Fruit fly (Drosophila melanogaster): Measurements from ENCODE around the gene Eig71Eb.

Gene Eig71Eb

dm6 chr3L:15616490-15616889 lies 33.2 kb upstream of the Eig71Eb start (continued):
- TF ChIP-seq CG2712 (tag; optimal IDR thresholded peaks at IDR 0.05), result peak; percentile 25
- no peak for TF ChIP-seq tna (GFP tag; IDR thresholded peaks at IDR 0.05; ENCODE audit: partially characterized antibody)
- peak; percentile 52 for TF ChIP-seq CG7556 (GFP tag; optimal IDR thresholded peaks at IDR 0.05)
- no peak for TF ChIP-seq sens (GFP tag)
- TF ChIP-seq CG10209 (GFP tag; optimal IDR thresholded peaks at IDR 0.05), result no peak
- TF ChIP-seq CG12659 (GFP tag; optimal IDR thresholded peaks at IDR 0.05), result peak; percentile 17
- TF ChIP-seq fd3F (GFP tag; optimal IDR thresholded peaks at IDR 0.05), result no peak
- no peak for TF ChIP-seq CG4820 (GFP tag; optimal IDR thresholded peaks at IDR 0.05)
- TF ChIP-seq CG43689 (GFP tag; IDR thresholded peaks at IDR 0.05), result no peak
- TF ChIP-seq CG2678 (tag; optimal IDR thresholded peaks at IDR 0.05), result peak; percentile 73
- TF ChIP-seq lola (GFP tag; optimal IDR thresholded peaks at IDR 0.05), result no peak
- no peak for TF ChIP-seq CG33557 (GFP tag; optimal IDR thresholded peaks at IDR 0.05)
- TF ChIP-seq CG6689 (GFP tag; IDR thresholded peaks at IDR 0.05), result no peak
- no peak for TF ChIP-seq E2f1 (GFP tag; IDR thresholded peaks at IDR 0.05)
- TF ChIP-seq CG32767 (GFP tag; IDR thresholded peaks at IDR 0.05), result no peak
- no peak for TF ChIP-seq Mad (GFP tag; optimal IDR thresholded peaks at IDR 0.05)
- TF ChIP-seq CG13424 (tag; optimal IDR thresholded peaks at IDR 0.05), result peak; percentile 29
- TF ChIP-seq sr (GFP tag; IDR thresholded peaks at IDR 0.05), result no peak
- no peak for TF ChIP-seq CG14441 (GFP tag; IDR thresholded peaks at IDR 0.05)
- TF ChIP-seq dmrt99B (tag; optimal IDR thresholded peaks at IDR 0.05), result peak; percentile 27
- peak; percentile 10 for TF ChIP-seq cwo (GFP tag; optimal IDR thresholded peaks at IDR 0.05)
- peak; percentile 48 for TF ChIP-seq gem (tag; optimal IDR thresholded peaks at IDR 0.05)
- no peak for TF ChIP-seq run (tag; optimal IDR thresholded peaks at IDR 0.05)
- no peak for TF ChIP-seq CHES-1-like (GFP tag; optimal IDR thresholded peaks at IDR 0.05)
- no peak for TF ChIP-seq odd (GFP tag; optimal IDR thresholded peaks at IDR 0.05)
- no peak for TF ChIP-seq tio (GFP tag; optimal IDR thresholded peaks at IDR 0.05)
- no peak for TF ChIP-seq Ada2b (GFP tag; IDR thresholded peaks at IDR 0.05)
- no peak for TF ChIP-seq ac (GFP tag; optimal IDR thresholded peaks at IDR 0.05)
- TF ChIP-seq CG9727 (GFP tag; optimal IDR thresholded peaks at IDR 0.05), result peak; percentile 39
- peak; percentile 14 for TF ChIP-seq nmo (GFP tag; optimal IDR thresholded peaks at IDR 0.05)
- peak; percentile 32 for TF ChIP-seq CG9437 (GFP tag; optimal IDR thresholded peaks at IDR 0.05)
- peak; percentile 59; the same call in 1 of the 3 replicates for TF ChIP-seq CG17361 (GFP tag; IDR thresholded peaks at IDR 0.05)
- peak; percentile 2 for TF ChIP-seq CG15269 (tag; optimal IDR thresholded peaks at IDR 0.05)
- TF ChIP-seq CG2202 (tag; optimal IDR thresholded peaks at IDR 0.05), result no peak
- peak; percentile 19 for TF ChIP-seq phol (tag; optimal IDR thresholded peaks at IDR 0.05)
- no peak for TF ChIP-seq CG9215 (GFP tag; IDR thresholded peaks at IDR 0.05)
- peak; percentile 50 for TF ChIP-seq grau (tag; optimal IDR thresholded peaks at IDR 0.05)
- no peak for TF ChIP-seq Bgb (GFP tag; IDR thresholded peaks at IDR 0.05; ENCODE audit: partially characterized antibody)

DNA sequence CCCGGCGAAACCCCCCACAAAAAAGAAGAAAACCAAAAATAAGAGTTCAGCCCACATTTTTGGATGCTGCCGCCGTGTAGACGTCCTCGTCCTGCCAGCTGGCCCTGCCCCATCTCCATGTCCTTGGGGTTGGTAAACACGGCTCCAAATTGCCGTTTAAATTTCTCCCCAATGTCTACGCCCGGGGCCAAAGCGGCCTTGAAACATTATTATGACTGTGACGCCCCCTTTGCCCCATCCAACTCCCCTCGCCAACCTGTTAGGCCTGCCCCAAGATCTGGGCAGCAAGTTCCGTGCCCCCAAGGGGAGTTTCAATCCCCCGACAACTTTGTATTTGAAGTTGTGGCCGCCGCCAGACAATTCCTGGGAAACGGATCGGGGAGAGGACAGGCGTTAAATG lies 32.8 kb upstream of the Eig71Eb start:
- TF ChIP-seq wdn (GFP tag; IDR thresholded peaks at IDR 0.05), result 0 out of 2 replicates have a peak, but pooled peaks have one; percentile 8
- TF ChIP-seq CG3838 (GFP tag; optimal IDR thresholded peaks at IDR 0.05), result no peak
- TF ChIP-seq crol (GFP tag; IDR thresholded peaks at IDR 0.05), result peak; percentile 67
- no peak for TF ChIP-seq D19B (GFP tag; optimal IDR thresholded peaks at IDR 0.05)
- 0 out of 2 replicates have a peak, but pooled peaks have one; percentile 5 for TF ChIP-seq CG6272 (GFP tag; IDR thresholded peaks at IDR 0.05)
- TF ChIP-seq NFAT (GFP tag; IDR thresholded peaks at IDR 0.05), result 0 out of 2 replicates have a peak, but pooled peaks have one; percentile 23
- no peak for TF ChIP-seq mam (GFP tag; optimal IDR thresholded peaks at IDR 0.05)
- TF ChIP-seq lab (GFP tag; optimal IDR thresholded peaks at IDR 0.05), result peak; percentile 14
- peak; percentile 10 for TF ChIP-seq CG12071 (GFP tag; optimal IDR thresholded peaks at IDR 0.05)
- 0 out of 3 replicates have a peak, but pooled peaks have one; percentile 33 for TF ChIP-seq CG11560 (tag; IDR thresholded peaks at IDR 0.05)
- TF ChIP-seq bcd (GFP tag; optimal IDR thresholded peaks at IDR 0.05), result no peak
- TF ChIP-seq MBD-R2 (GFP tag; IDR thresholded peaks at IDR 0.05), result 0 out of 2 replicates have a peak, but pooled peaks have one; percentile 11
- TF ChIP-seq CG9932 (GFP tag; IDR thresholded peaks at IDR 0.05), result 0 out of 2 replicates have a peak, but pooled peaks have one; percentile 31
- TF ChIP-seq CG13894 (tag; optimal IDR thresholded peaks at IDR 0.05), result peak; percentile 83
- TF ChIP-seq abd-A (tag; optimal IDR thresholded peaks at IDR 0.05), result peak; percentile 98

All from whole organism, embryonic.